Worm (Caenorhabditis elegans): ENCODE measurements around the gene F47E1.1.

ce11 chrX:9096861-9097260 is 19.9 kb downstream of the F47E1.1 start:
- no peak for TF ChIP-seq W03F9.2 (tag; optimal IDR thresholded peaks at IDR 0.05)
- TF ChIP-seq dao-5 (tag; optimal IDR thresholded peaks at IDR 0.05) = no peak
- no peak for TF ChIP-seq him-1 (tag; optimal IDR thresholded peaks at IDR 0.05)
